Fruit fly (Drosophila melanogaster): ENCODE data around the gene Afti.

Afti gene

DNA sequence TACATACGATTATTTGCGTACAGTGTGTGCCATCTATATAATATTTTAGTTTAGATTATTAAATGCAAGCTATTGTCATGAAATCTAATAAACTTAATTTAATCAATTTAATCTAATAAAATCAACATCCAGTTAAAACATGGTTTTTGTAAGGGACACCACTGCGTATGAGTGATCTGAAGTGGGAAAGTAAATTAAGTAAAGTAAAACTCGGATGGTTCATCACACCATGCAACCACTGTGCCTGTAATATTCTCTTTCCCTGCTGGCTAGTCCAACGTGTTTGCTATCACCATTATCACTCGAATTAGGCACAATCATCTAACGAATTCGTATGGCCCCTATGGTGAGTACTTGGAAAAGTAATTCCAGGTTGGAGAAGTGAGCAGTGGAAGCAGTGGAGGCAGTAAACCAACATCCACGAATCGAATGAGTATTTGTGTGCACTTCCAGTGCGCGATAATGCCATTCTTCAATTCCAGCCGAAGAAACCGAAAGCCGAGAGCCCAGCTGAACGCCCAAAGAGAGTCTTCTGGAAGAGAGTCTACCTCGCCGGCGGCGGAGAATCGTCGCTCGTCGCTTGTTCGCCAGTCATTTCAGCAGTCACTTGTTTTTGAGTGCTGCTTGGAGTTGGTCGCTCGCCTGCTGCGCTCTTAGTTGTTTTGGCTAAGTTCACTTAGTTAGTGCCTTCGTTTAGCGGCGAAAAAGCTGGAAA lies 37.7 kb downstream of the Afti start, which contains the start of gene red (continued):
- TF ChIP-seq Hsf (GFP tag; optimal IDR thresholded peaks at IDR 0.05) (peak; percentile 62), maf-S (GFP tag; optimal IDR thresholded peaks at IDR 0.05) (peak; percentile 8), tio (GFP tag; optimal IDR thresholded peaks at IDR 0.05) (peak; percentile 46), Hr78 (GFP tag; optimal IDR thresholded peaks at IDR 0.05) (peak in 1 of 2 experiments; percentile 3), CG12155 (GFP tag; optimal IDR thresholded peaks at IDR 0.05) (peak; percentile 70), CG4854 (GFP tag; optimal IDR thresholded peaks at IDR 0.05) (peak; percentile 34), hkb (optimal IDR thresholded peaks at IDR 0.05) (no peak), hkb (GFP tag; IDR thresholded peaks at IDR 0.05) (peak; percentile 78), ATbp (GFP tag; optimal IDR thresholded peaks at IDR 0.05) (peak; percentile 63), gro (GFP tag; optimal IDR thresholded peaks at IDR 0.05) (peak; percentile 58), NFAT (GFP tag; IDR thresholded peaks at IDR 0.05) (peak; percentile 54), ftz-f1 (GFP tag; optimal IDR thresholded peaks at IDR 0.05) (no peak), tap (tag; optimal IDR thresholded peaks at IDR 0.05) (peak; percentile 76), Atf6 (GFP tag; IDR thresholded peaks at IDR 0.05) (peak; percentile 84), CG33213 (GFP tag; optimal IDR thresholded peaks at IDR 0.05) (no peak), bbx (GFP tag; IDR thresholded peaks at IDR 0.05; ENCODE audit: partially characterized antibody) (no peak), ci (GFP tag; IDR thresholded peaks at IDR 0.05) (peak; percentile 64; the same call in 2 of the 3 replicates), NC2β (GFP tag; optimal IDR thresholded peaks at IDR 0.05) (no peak), bcd (GFP tag; optimal IDR thresholded peaks at IDR 0.05) (peak; percentile 78), HLH3B (GFP tag; IDR thresholded peaks at IDR 0.05) (peak; percentile 74), sna (GFP tag; IDR thresholded peaks at IDR 0.05; ENCODE audit: partially characterized antibody) (no peak), Max (GFP tag; optimal IDR thresholded peaks at IDR 0.05) (peak; percentile 79), CG31388 (GFP tag; optimal IDR thresholded peaks at IDR 0.05) (peak; percentile 0), Scr (GFP tag; IDR thresholded peaks at IDR 0.05; ENCODE audit: partially characterized antibody) (no peak), ranshi (GFP tag; IDR thresholded peaks at IDR 0.05) (peak; percentile 70; the same call in 1 of the 2 replicates), fd102C (GFP tag; optimal IDR thresholded peaks at IDR 0.05) (no peak), D (optimal IDR thresholded peaks at IDR 0.05) (no peak), D (GFP tag; optimal IDR thresholded peaks at IDR 0.05) (peak; percentile 63), CG11398 (GFP tag; optimal IDR thresholded peaks at IDR 0.05) (no peak), Opbp (GFP tag; IDR thresholded peaks at IDR 0.05; ENCODE audit: partially characterized antibody) (no peak), run (tag; optimal IDR thresholded peaks at IDR 0.05) (peak; percentile 32), H15 (GFP tag; IDR thresholded peaks at IDR 0.05) (no peak; the same call in 2 of the 3 replicates), crc (GFP tag; optimal IDR thresholded peaks at IDR 0.05) (peak; percentile 50), Dip2 (GFP tag; IDR thresholded peaks at IDR 0.05) (no peak), Sry-δ (GFP tag; optimal IDR thresholded peaks at IDR 0.05) (no peak), CG12236 (GFP tag; optimal IDR thresholded peaks at IDR 0.05) (no peak), CHES-1-like (GFP tag; optimal IDR thresholded peaks at IDR 0.05) (no peak), CG6254 (GFP tag; optimal IDR thresholded peaks at IDR 0.05) (peak; percentile 45), onecut (GFP tag; IDR thresholded peaks at IDR 0.05) (peak; percentile 51), lilli (GFP tag; optimal IDR thresholded peaks at IDR 0.05) (peak; percentile 81), ap (GFP tag; IDR thresholded peaks at IDR 0.05) (0 out of 2 replicates have a peak, but pooled peaks have one; percentile 38), gsb (GFP tag; IDR thresholded peaks at IDR 0.05) (peak; percentile 74), da (GFP tag; optimal IDR thresholded peaks at IDR 0.05) (no peak), CG3726 (GFP tag; IDR thresholded peaks at IDR 0.05) (no peak), btn (GFP tag; optimal IDR thresholded peaks at IDR 0.05) (no peak), rib (GFP tag; IDR thresholded peaks at IDR 0.05) (no peak; the same call in 1 of the 2 replicates), chn (GFP tag; optimal IDR thresholded peaks at IDR 0.05) (peak; percentile 30), Dad (GFP tag; optimal IDR thresholded peaks at IDR 0.05) (peak; percentile 28), br (optimal IDR thresholded peaks at IDR 0.05) (no peak), CG7271 (tag; optimal IDR thresholded peaks at IDR 0.05) (peak; percentile 27), CG3407 (GFP tag; optimal IDR thresholded peaks at IDR 0.05) (peak; percentile 15)

Measured in whole organism, embryonic.